Fruit fly (Drosophila melanogaster): Measurements from ENCODE around the gene ppk31.

The ppk31 gene

DNA sequence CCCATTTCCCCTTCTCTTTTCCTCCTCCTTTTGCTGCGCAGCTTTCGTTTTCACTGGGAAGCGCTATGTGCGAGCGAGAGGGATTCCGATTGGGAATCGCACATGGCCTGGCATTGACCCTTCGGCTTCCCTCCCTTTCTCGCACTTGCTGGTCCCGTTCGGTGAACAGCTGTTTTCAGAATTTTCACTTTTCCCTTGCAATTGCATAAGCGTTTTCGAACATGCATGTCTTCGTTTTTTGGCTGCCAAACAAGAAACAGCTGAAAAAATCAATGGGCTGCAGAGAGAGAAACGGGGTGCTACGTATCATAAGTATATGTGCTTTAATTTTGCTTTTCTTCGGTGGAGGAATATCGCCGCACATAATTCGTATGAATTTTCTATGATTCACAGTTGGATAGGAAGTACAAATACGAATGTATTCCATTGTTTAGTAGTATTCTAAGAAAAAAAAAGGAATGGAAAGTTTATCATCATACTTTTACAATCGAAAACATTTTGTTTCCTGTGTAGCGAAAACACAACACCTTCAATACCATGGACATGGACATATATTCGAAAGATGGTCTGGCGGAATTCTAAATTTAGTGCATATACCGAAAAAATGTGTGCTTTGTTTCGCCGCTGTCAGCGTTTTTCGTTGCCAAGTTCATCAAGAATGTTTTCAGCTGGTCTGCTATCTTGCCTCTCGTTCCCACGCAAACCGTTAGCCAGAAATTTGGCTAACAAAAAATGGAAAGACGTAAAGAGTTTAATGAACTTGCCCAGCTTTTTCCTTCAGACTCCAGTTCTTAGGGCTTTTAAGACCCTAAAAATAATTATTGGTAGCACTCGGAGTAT, 10.6 kb upstream of the ppk31 start (continued):
- TF ChIP-seq Xbp1 (GFP tag; optimal IDR thresholded peaks at IDR 0.05) (peak; percentile 13), NFAT (GFP tag; IDR thresholded peaks at IDR 0.05) (peak; percentile 24; the same call in 1 of the 2 replicates), slp2 (GFP tag; optimal IDR thresholded peaks at IDR 0.05) (no peak), CG11723 (GFP tag; optimal IDR thresholded peaks at IDR 0.05) (no peak), CG2116 (GFP tag; optimal IDR thresholded peaks at IDR 0.05) (no peak), CG2875 (GFP tag; optimal IDR thresholded peaks at IDR 0.05) (no peak), Trl (optimal IDR thresholded peaks at IDR 0.05) (no peak), Trl (GFP tag; optimal IDR thresholded peaks at IDR 0.05) (no peak), Mad (GFP tag; optimal IDR thresholded peaks at IDR 0.05) (no peak), jigr1 (GFP tag; IDR thresholded peaks at IDR 0.05) (no peak), CG12236 (GFP tag; optimal IDR thresholded peaks at IDR 0.05) (no peak), Hey (tag; optimal IDR thresholded peaks at IDR 0.05) (no peak), CG9817 (tag; optimal IDR thresholded peaks at IDR 0.05) (peak; percentile 63), D (optimal IDR thresholded peaks at IDR 0.05) (no peak), D (GFP tag; optimal IDR thresholded peaks at IDR 0.05) (peak; percentile 24), Nf-YA (GFP tag; IDR thresholded peaks at IDR 0.05) (no peak), hkb (optimal IDR thresholded peaks at IDR 0.05) (no peak), hkb (GFP tag; IDR thresholded peaks at IDR 0.05) (peak; percentile 36; the same call in 1 of the 2 replicates), nau (GFP tag; optimal IDR thresholded peaks at IDR 0.05) (peak; percentile 64), lola (GFP tag; optimal IDR thresholded peaks at IDR 0.05) (peak in 1 of 3 experiments; percentile 11), gt (GFP tag; IDR thresholded peaks at IDR 0.05) (no peak), crp (GFP tag; optimal IDR thresholded peaks at IDR 0.05) (peak in 1 of 2 experiments; percentile 63), sd (tag; optimal IDR thresholded peaks at IDR 0.05) (peak; percentile 59), Kr (GFP tag; optimal IDR thresholded peaks at IDR 0.05) (no peak), CG12299 (tag; optimal IDR thresholded peaks at IDR 0.05) (no peak), pan (optimal IDR thresholded peaks at IDR 0.05) (no peak), pan (GFP tag; optimal IDR thresholded peaks at IDR 0.05 in 1 of 2, IDR thresholded peaks at IDR 0.05 in 1 of 2) (peak in 1 of 2 experiments; percentile 13), CG33557 (GFP tag; optimal IDR thresholded peaks at IDR 0.05) (no peak), chn (GFP tag; optimal IDR thresholded peaks at IDR 0.05) (no peak), CG31224 (GFP tag; IDR thresholded peaks at IDR 0.05) (0 out of 2 replicates have a peak, but pooled peaks have one; percentile 23), scrt (GFP tag; optimal IDR thresholded peaks at IDR 0.05) (no peak), br (optimal IDR thresholded peaks at IDR 0.05) (no peak), stwl (tag; optimal IDR thresholded peaks at IDR 0.05) (no peak), yki (optimal IDR thresholded peaks at IDR 0.05) (no peak), p53 (GFP tag; optimal IDR thresholded peaks at IDR 0.05) (no peak), aop (GFP tag; IDR thresholded peaks at IDR 0.05) (no peak), CG10147 (GFP tag; optimal IDR thresholded peaks at IDR 0.05) (peak; percentile 49), gcm (GFP tag; optimal IDR thresholded peaks at IDR 0.05) (peak; percentile 5), CG1602 (GFP tag; optimal IDR thresholded peaks at IDR 0.05) (no peak), gro (GFP tag; optimal IDR thresholded peaks at IDR 0.05) (no peak), CG6791 (GFP tag; IDR thresholded peaks at IDR 0.05; ENCODE audit: partially characterized antibody) (no peak), Ptx1 (GFP tag; IDR thresholded peaks at IDR 0.05) (peak; percentile 54), Xrp1 (GFP tag; IDR thresholded peaks at IDR 0.05) (peak; percentile 25; the same call in 1 of the 2 replicates), CG2678 (tag; optimal IDR thresholded peaks at IDR 0.05) (peak; percentile 69), Ets97D (GFP tag; optimal IDR thresholded peaks at IDR 0.05) (no peak), CG1603 (tag; optimal IDR thresholded peaks at IDR 0.05) (peak; percentile 40), fd64A (GFP tag; optimal IDR thresholded peaks at IDR 0.05) (peak; percentile 1), sob (GFP tag; IDR thresholded peaks at IDR 0.05) (peak; percentile 51; the same call in 1 of the 2 replicates), CG11085 (GFP tag; IDR thresholded peaks at IDR 0.05) (no peak), fd96Cb (tag; optimal IDR thresholded peaks at IDR 0.05) (peak; percentile 49)
